Fruit fly (Drosophila melanogaster): ENCODE measurements around the gene CG14285.

The CG14285 gene

DNA sequence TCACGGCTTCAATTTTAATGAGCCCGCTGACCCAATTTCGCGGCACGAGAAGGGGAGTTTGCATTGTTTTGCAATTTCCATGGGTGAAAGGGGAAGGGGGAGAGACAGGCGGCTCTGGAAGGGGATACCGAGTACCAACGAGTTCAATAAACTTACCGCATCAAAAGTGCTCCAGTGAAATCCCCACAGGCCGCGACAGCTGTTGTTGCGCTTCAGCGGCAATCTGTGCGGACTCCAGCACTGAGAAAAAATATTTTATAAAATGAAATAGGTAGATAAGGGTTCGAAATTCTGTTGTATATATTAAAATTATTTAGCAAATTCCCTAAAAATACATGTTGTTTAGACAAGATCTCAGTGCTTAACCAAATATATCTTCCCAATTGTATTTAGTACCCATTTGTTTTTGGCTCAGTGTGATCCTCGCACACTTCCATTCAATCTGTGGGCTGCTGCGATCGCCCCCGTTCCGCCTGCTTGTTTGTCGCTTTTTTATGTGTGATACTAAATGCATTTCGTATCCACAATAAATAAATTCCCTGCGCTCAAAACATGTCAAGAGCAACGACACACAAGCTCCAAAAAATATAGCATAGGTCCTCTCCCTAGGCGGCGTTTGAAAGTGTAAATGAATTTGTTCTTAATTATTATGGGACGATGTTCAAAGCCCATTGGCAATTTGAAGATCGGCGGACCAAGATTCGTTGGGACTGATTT is 29.2 kb upstream of the CG14285 start:
- TF ChIP-seq br (GFP tag; optimal IDR thresholded peaks at IDR 0.05) (peak; percentile 82), Sp1 (GFP tag; optimal IDR thresholded peaks at IDR 0.05) (peak; percentile 80), dsf (GFP tag; optimal IDR thresholded peaks at IDR 0.05; ENCODE audit: borderline replicate concordance) (no peak), ey (GFP tag; optimal IDR thresholded peaks at IDR 0.05) (peak; percentile 81), Rel (GFP tag; optimal IDR thresholded peaks at IDR 0.05) (peak; percentile 12), Rel (tag; optimal IDR thresholded peaks at IDR 0.05) (peak; percentile 73), CG32264 (GFP tag; optimal IDR thresholded peaks at IDR 0.05) (peak; percentile 54), GATAd (GFP tag; optimal IDR thresholded peaks at IDR 0.05) (no peak), HLH106 (tag; optimal IDR thresholded peaks at IDR 0.05) (peak; percentile 80), h (GFP tag; optimal IDR thresholded peaks at IDR 0.05) (peak; percentile 88), N (GFP tag; optimal IDR thresholded peaks at IDR 0.05) (no peak), tai (GFP tag; optimal IDR thresholded peaks at IDR 0.05) (peak; percentile 52), sage (GFP tag; optimal IDR thresholded peaks at IDR 0.05) (peak; percentile 67), woc (GFP tag; optimal IDR thresholded peaks at IDR 0.05) (peak; percentile 62), dmrt93B (GFP tag; optimal IDR thresholded peaks at IDR 0.05) (peak; percentile 71), Dif (GFP tag; optimal IDR thresholded peaks at IDR 0.05; ENCODE audit: partially characterized antibody) (no peak), Mio (GFP tag; optimal IDR thresholded peaks at IDR 0.05) (no peak), OdsH (GFP tag; optimal IDR thresholded peaks at IDR 0.05) (peak; percentile 81), dl (GFP tag; optimal IDR thresholded peaks at IDR 0.05; ENCODE audit: insufficient read depth in 1 of 2, partially characterized antibody in 2 of 2) (no peak), CrebA (GFP tag; optimal IDR thresholded peaks at IDR 0.05; ENCODE audit: borderline replicate concordance) (no peak), pan (optimal IDR thresholded peaks at IDR 0.05) (no peak), Hnf4 (GFP tag; optimal IDR thresholded peaks at IDR 0.05) (peak; percentile 76), CG9705 (GFP tag; optimal IDR thresholded peaks at IDR 0.05) (no peak), fru (GFP tag; optimal IDR thresholded peaks at IDR 0.05) (peak; percentile 84), sv (GFP tag; optimal IDR thresholded peaks at IDR 0.05) (peak; percentile 51), Myc (optimal IDR thresholded peaks at IDR 0.05) (no peak), foxo (GFP tag; optimal IDR thresholded peaks at IDR 0.05) (peak in 1 of 2 experiments; percentile 84), Hr83 (GFP tag; optimal IDR thresholded peaks at IDR 0.05; ENCODE audit: poor library complexity, severe bottlenecking) (no peak), Dfd (GFP tag; optimal IDR thresholded peaks at IDR 0.05) (no peak), lola (GFP tag; optimal IDR thresholded peaks at IDR 0.05) (no peak), rgr (GFP tag; optimal IDR thresholded peaks at IDR 0.05) (peak; percentile 80), psq (GFP tag; optimal IDR thresholded peaks at IDR 0.05) (peak; percentile 73), Jra (GFP tag; optimal IDR thresholded peaks at IDR 0.05) (peak; percentile 50), Hr78 (GFP tag; optimal IDR thresholded peaks at IDR 0.05) (no peak), Vsx2 (GFP tag; optimal IDR thresholded peaks at IDR 0.05; ENCODE audit: partially characterized antibody) (no peak), jim (GFP tag; optimal IDR thresholded peaks at IDR 0.05) (no peak), brk (GFP tag; optimal IDR thresholded peaks at IDR 0.05) (peak; percentile 72), Abd-B (GFP tag; optimal IDR thresholded peaks at IDR 0.05) (no peak), usp (GFP tag; optimal IDR thresholded peaks at IDR 0.05) (no peak)

DNA sequence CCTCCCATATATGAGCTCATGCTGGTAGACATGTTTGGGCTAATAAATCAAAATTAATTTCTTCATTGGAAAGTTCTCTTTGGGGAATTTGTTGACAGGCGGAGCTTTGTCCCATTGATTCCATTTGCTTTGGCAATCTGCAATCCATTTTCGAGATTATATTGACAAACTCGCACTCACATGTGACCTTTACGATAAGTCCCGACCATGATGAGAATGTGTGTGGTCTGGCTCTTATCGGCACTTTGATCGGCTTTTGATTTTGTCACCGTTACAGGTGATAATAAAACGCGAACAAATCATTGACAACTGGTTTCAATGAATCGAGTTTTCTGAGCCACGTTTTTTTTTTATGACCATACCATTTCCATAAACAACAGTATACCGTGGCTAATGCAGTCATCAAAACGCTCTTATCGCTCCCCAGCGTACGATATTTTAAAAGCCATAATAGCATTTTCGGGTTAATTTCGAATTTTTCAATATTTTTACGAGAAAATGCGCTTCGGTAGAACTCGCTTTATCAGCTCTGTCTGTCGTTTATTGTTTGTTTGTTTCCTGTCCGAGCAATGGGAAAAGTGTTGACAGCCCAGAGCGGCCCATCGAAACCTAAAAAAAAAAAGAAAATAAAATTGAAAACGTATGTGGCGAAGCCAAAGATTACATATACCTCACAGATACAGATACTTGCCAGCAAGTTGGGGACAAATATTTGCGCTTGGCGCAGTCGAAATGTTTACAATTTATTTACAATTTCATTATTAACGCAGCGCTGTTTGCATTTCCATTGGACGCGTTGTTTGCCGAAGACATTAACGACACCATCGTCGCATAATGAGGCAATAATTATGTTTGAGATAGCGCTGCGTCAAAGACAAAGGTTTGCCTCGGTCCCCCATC is 27.3 kb upstream of the CG14285 start:
- no peak for TF ChIP-seq N (GFP tag; optimal IDR thresholded peaks at IDR 0.05)
- TF ChIP-seq Sp1 (GFP tag; optimal IDR thresholded peaks at IDR 0.05) = no peak
- TF ChIP-seq CG9705 (GFP tag; optimal IDR thresholded peaks at IDR 0.05) = no peak
- peak; percentile 5 for TF ChIP-seq Hnf4 (GFP tag; optimal IDR thresholded peaks at IDR 0.05)
- TF ChIP-seq foxo (GFP tag; optimal IDR thresholded peaks at IDR 0.05) = peak in 1 of 2 experiments; percentile 7
- TF ChIP-seq psq (GFP tag; optimal IDR thresholded peaks at IDR 0.05) = peak; percentile 7
- peak; percentile 47 for TF ChIP-seq sv (GFP tag; optimal IDR thresholded peaks at IDR 0.05)
- no peak for TF ChIP-seq Hr83 (GFP tag; optimal IDR thresholded peaks at IDR 0.05; ENCODE audit: poor library complexity, severe bottlenecking)
- TF ChIP-seq OdsH (GFP tag; optimal IDR thresholded peaks at IDR 0.05) = no peak
- peak; percentile 9 for TF ChIP-seq br (GFP tag; optimal IDR thresholded peaks at IDR 0.05)
- no peak for TF ChIP-seq HLH106 (tag; optimal IDR thresholded peaks at IDR 0.05)
- no peak for TF ChIP-seq sage (GFP tag; optimal IDR thresholded peaks at IDR 0.05)
- TF ChIP-seq brk (GFP tag; optimal IDR thresholded peaks at IDR 0.05) = no peak
- TF ChIP-seq CrebA (GFP tag; optimal IDR thresholded peaks at IDR 0.05; ENCODE audit: borderline replicate concordance) = no peak
- no peak for TF ChIP-seq usp (GFP tag; optimal IDR thresholded peaks at IDR 0.05)
- no peak for TF ChIP-seq pan (optimal IDR thresholded peaks at IDR 0.05)
- no peak for TF ChIP-seq fru (GFP tag; optimal IDR thresholded peaks at IDR 0.05)
- peak; percentile 37 for TF ChIP-seq rgr (GFP tag; optimal IDR thresholded peaks at IDR 0.05)
- TF ChIP-seq tai (GFP tag; optimal IDR thresholded peaks at IDR 0.05) = no peak
- no peak for TF ChIP-seq lola (GFP tag; optimal IDR thresholded peaks at IDR 0.05)

Data from whole organism, wandering third instar larva.